Fruit fly (Drosophila melanogaster): ENCODE data around the gene CG14968.

The CG14968 gene

DNA sequence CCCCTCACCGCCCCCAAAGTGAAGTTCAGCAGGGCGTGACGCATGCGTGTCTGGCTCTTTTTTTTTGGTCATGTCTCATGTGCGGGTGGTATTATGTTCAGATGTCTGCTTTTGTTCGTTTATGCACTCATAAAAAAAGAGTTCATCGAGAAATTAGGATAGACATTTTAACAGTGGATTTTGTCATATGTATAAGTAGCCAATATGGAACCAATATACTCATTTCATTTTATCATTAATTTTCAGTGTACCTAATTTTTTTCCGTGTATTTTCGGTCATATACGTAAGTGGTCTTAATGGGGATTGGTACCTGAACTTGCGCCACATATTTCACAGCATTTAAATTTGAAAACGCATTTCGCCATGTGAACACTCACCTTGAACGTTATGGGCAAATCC, 2.6 kb downstream of the CG14968 start (continued):
- TF ChIP-seq CG7745 (tag; optimal IDR thresholded peaks at IDR 0.05) (no peak), disco-r (GFP tag; optimal IDR thresholded peaks at IDR 0.05) (peak; percentile 2), so (GFP tag; IDR thresholded peaks at IDR 0.05) (peak; percentile 68; the same call in 2 of the 3 replicates), zfh1 (GFP tag; IDR thresholded peaks at IDR 0.05) (peak; percentile 68; the same call in 2 of the 3 replicates), slbo (GFP tag; IDR thresholded peaks at IDR 0.05) (peak; percentile 66), CG6654 (GFP tag; optimal IDR thresholded peaks at IDR 0.05) (no peak), Six4 (GFP tag; optimal IDR thresholded peaks at IDR 0.05) (peak; percentile 38), CG4404 (GFP tag; IDR thresholded peaks at IDR 0.05) (0 out of 2 replicates have a peak, but pooled peaks have one; percentile 29), chn (GFP tag; optimal IDR thresholded peaks at IDR 0.05) (peak; percentile 15), CG12071 (GFP tag; optimal IDR thresholded peaks at IDR 0.05) (peak; percentile 65), CG30403 (GFP tag; optimal IDR thresholded peaks at IDR 0.05) (peak; percentile 55), tup (GFP tag; optimal IDR thresholded peaks at IDR 0.05) (no peak), fd96Cb (tag; optimal IDR thresholded peaks at IDR 0.05) (peak; percentile 71), CG11093 (GFP tag; IDR thresholded peaks at IDR 0.05) (peak; percentile 57; the same call in 2 of the 3 replicates), org-1 (GFP tag; optimal IDR thresholded peaks at IDR 0.05) (peak; percentile 25), wek (GFP tag; optimal IDR thresholded peaks at IDR 0.05) (peak; percentile 19), Fer2 (tag; optimal IDR thresholded peaks at IDR 0.05) (no peak), Kr (GFP tag; optimal IDR thresholded peaks at IDR 0.05) (no peak), CG3995 (GFP tag; optimal IDR thresholded peaks at IDR 0.05) (no peak), nau (GFP tag; optimal IDR thresholded peaks at IDR 0.05) (no peak), CG34422 (GFP tag; IDR thresholded peaks at IDR 0.05) (peak; percentile 63; the same call in 1 of the 3 replicates), h (optimal IDR thresholded peaks at IDR 0.05) (no peak), CG7271 (tag; optimal IDR thresholded peaks at IDR 0.05) (no peak), maf-S (GFP tag; optimal IDR thresholded peaks at IDR 0.05) (no peak), CG13123 (GFP tag; optimal IDR thresholded peaks at IDR 0.05) (no peak), Gsc (GFP tag; IDR thresholded peaks at IDR 0.05) (0 out of 2 replicates have a peak, but pooled peaks have one; percentile 39), CG9727 (GFP tag; optimal IDR thresholded peaks at IDR 0.05) (peak; percentile 43), kni (GFP tag; optimal IDR thresholded peaks at IDR 0.05) (peak; percentile 11), sna (GFP tag; IDR thresholded peaks at IDR 0.05; ENCODE audit: partially characterized antibody) (no peak), ato (GFP tag; IDR thresholded peaks at IDR 0.05; ENCODE audit: partially characterized antibody) (no peak), CG30020 (tag; optimal IDR thresholded peaks at IDR 0.05) (no peak), ftz-f1 (GFP tag; optimal IDR thresholded peaks at IDR 0.05) (no peak), NC2α (GFP tag; optimal IDR thresholded peaks at IDR 0.05) (no peak), Ets65A (GFP tag) (peak; percentile 60), eve (GFP tag; optimal IDR thresholded peaks at IDR 0.05) (peak in 1 of 2 experiments; percentile 83), Fer1 (GFP tag; optimal IDR thresholded peaks at IDR 0.05) (no peak), tna (GFP tag; IDR thresholded peaks at IDR 0.05; ENCODE audit: partially characterized antibody) (no peak), CG8478 (optimal IDR thresholded peaks at IDR 0.05) (no peak), crol (GFP tag; IDR thresholded peaks at IDR 0.05) (no peak), gcm (GFP tag; optimal IDR thresholded peaks at IDR 0.05) (peak; percentile 61), CG14710 (tag; optimal IDR thresholded peaks at IDR 0.05) (peak; percentile 60), Hr3 (GFP tag; optimal IDR thresholded peaks at IDR 0.05) (peak; percentile 45), CG4854 (GFP tag; optimal IDR thresholded peaks at IDR 0.05) (no peak), Nf-YC (tag; optimal IDR thresholded peaks at IDR 0.05) (no peak), caup (GFP tag; optimal IDR thresholded peaks at IDR 0.05; ENCODE audit: severe bottlenecking) (peak; percentile 28), CG8765 (GFP tag; IDR thresholded peaks at IDR 0.05) (no peak), CG10565 (GFP tag; optimal IDR thresholded peaks at IDR 0.05) (no peak), CG17802 (tag; optimal IDR thresholded peaks at IDR 0.05) (peak; percentile 4), CG15269 (tag; optimal IDR thresholded peaks at IDR 0.05) (peak; percentile 65), zf30C (GFP tag; optimal IDR thresholded peaks at IDR 0.05) (no peak), her (GFP tag; optimal IDR thresholded peaks at IDR 0.05) (no peak), CG11560 (tag; IDR thresholded peaks at IDR 0.05) (0 out of 3 replicates have a peak, but pooled peaks have one; percentile 7)

Data from whole organism, embryonic.